Worm (Caenorhabditis elegans) whole organism, late embryonic: ENCODE measurements around the gene F54H12.2.

Experiments used
- che-1 ChIP-seq: sonication (generic microtip); optimal IDR thresholded peaks from 2 replicates; lab custom pipeline; 2016; ENCODE audit warnings: mild to moderate bottlenecking, missing genetic modification characterization, missing compliant biosample characterization
- nhr-11 ChIP-seq: fragments of 150-350 bp; optimal IDR thresholded peaks from 2 replicates; lab custom pipeline; 2014; ENCODE audit warnings: missing biosample characterization, missing genetic modification characterization
- sox-4 ChIP-seq: sonication (generic microtip); optimal IDR thresholded peaks from 2 replicates; lab custom pipeline; 2017; ENCODE audit warnings: mild to moderate bottlenecking, missing genetic modification characterization, inconsistent platforms, missing compliant biosample characterization

- TF ChIP-seq nhr-11 (tag; lab: Kevin White, UChicago) (no peak), che-1 (no peak), sox-4 (tag; lab: Kevin White, UChicago) (no peak)
These were observed 31.1 kb upstream of the F54H12.2 start, which contains the start of gene ran-2 for ce11 chrIII:7933235-7933634.
